Fruit fly (Drosophila melanogaster): Measurements from ENCODE around the gene CG7460.

CG7460 gene

dm6 chr3L:17757156-17758083 is 17.1 kb downstream of the CG7460 start (continued):
- TF ChIP-seq twi (tag; optimal IDR thresholded peaks at IDR 0.05) (peak; percentile 89), CG7357 (GFP tag; IDR thresholded peaks at IDR 0.05) (peak; percentile 59; the same call in 1 of the 3 replicates), Atf-2 (GFP tag; optimal IDR thresholded peaks at IDR 0.05) (peak; percentile 64), pfk (GFP tag; optimal IDR thresholded peaks at IDR 0.05) (no peak), Dip3 (GFP tag; optimal IDR thresholded peaks at IDR 0.05) (no peak), luna (GFP tag; optimal IDR thresholded peaks at IDR 0.05) (no peak), Hr51 (GFP tag; optimal IDR thresholded peaks at IDR 0.05) (peak; percentile 22 to 76), HmgZ (tag; optimal IDR thresholded peaks at IDR 0.05) (peak; percentile 23), CG14710 (tag; optimal IDR thresholded peaks at IDR 0.05) (peak; percentile 91), crp (GFP tag; optimal IDR thresholded peaks at IDR 0.05) (peak in 1 of 2 experiments; percentile 33), CG10209 (GFP tag; optimal IDR thresholded peaks at IDR 0.05) (peak; percentile 82), CG17802 (tag; optimal IDR thresholded peaks at IDR 0.05) (peak; percentile 44), ATbp (GFP tag; optimal IDR thresholded peaks at IDR 0.05) (peak; percentile 62), BtbVII (GFP tag; optimal IDR thresholded peaks at IDR 0.05) (peak; percentile 67), CG10462 (GFP tag; optimal IDR thresholded peaks at IDR 0.05) (peak; percentile 67), CG13424 (tag; optimal IDR thresholded peaks at IDR 0.05) (peak; percentile 78), CG31224 (GFP tag; IDR thresholded peaks at IDR 0.05) (no peak), CG11247 (GFP tag; IDR thresholded peaks at IDR 0.05) (0 out of 2 replicates have a peak, but pooled peaks have one; percentile 23), Gsc (GFP tag; IDR thresholded peaks at IDR 0.05) (no peak), CG5180 (GFP tag; optimal IDR thresholded peaks at IDR 0.05) (peak; percentile 77), caup (GFP tag; optimal IDR thresholded peaks at IDR 0.05; ENCODE audit: severe bottlenecking) (no peak), Six4 (GFP tag; optimal IDR thresholded peaks at IDR 0.05) (peak; percentile 72), Elba2 (GFP tag; optimal IDR thresholded peaks at IDR 0.05) (no peak), CG14014 (GFP tag; IDR thresholded peaks at IDR 0.05) (no peak), ash1 (GFP tag; optimal IDR thresholded peaks at IDR 0.05) (no peak), Usf (GFP tag; optimal IDR thresholded peaks at IDR 0.05) (peak; percentile 74), NC2β (GFP tag; optimal IDR thresholded peaks at IDR 0.05) (peak; percentile 69), al (GFP tag; IDR thresholded peaks at IDR 0.05) (no peak), CG8281 (tag; optimal IDR thresholded peaks at IDR 0.05) (peak; percentile 45)

dm6 chr3L:17758084-17758211 is 17.6 kb downstream of the CG7460 start, which contains the start of gene CG32182:
CG32182 (plus strand) TSS chr3L:17758112.
- TF ChIP-seq Stat92E (GFP tag; optimal IDR thresholded peaks at IDR 0.05), result no peak
- no peak for TF ChIP-seq Ssrp (tag; optimal IDR thresholded peaks at IDR 0.05)
- TF ChIP-seq dmrt99B (tag; optimal IDR thresholded peaks at IDR 0.05), result no peak
- TF ChIP-seq D19B (GFP tag; optimal IDR thresholded peaks at IDR 0.05), result no peak
- 0 out of 3 replicates have a peak, but pooled peaks have one; percentile 3 for TF ChIP-seq CG6791 (GFP tag; IDR thresholded peaks at IDR 0.05; ENCODE audit: partially characterized antibody)
- TF ChIP-seq CG12391 (tag; optimal IDR thresholded peaks at IDR 0.05), result no peak
- TF ChIP-seq lov (optimal IDR thresholded peaks at IDR 0.05), result no peak
- TF ChIP-seq lov (GFP tag; IDR thresholded peaks at IDR 0.05), result 0 out of 3 replicates have a peak, but pooled peaks have one; percentile 2

All from whole organism, embryonic.